Fruit fly (Drosophila melanogaster) whole organism, embryonic: Measurements from ENCODE around the gene CG42833.
A peak's percentile ranks its signal among the peaks of the same experiment; 100 is the strongest.

Experiments used
- Abd-B ChIP-seq: fragments of 200-800 bp; sonication (Bioruptor generic); optimal IDR thresholded peaks from 2 replicates; lab custom pipeline; 2018; ENCODE audit warnings: missing biosample characterization, mild to moderate bottlenecking, missing genetic modification characterization, moderate library complexity
- Bgb ChIP-seq: fragments of 200-800 bp; sonication (Bioruptor generic); IDR thresholded peaks from 2 replicates; pipeline ENCODE4 v1.3.6; 2022; ENCODE audit warnings: missing biosample characterization, missing genetic modification characterization; ENCODE audit not compliant: partially characterized antibody
- Bteb2 ChIP-seq: fragments of 200-800 bp; sonication (Bioruptor generic); optimal IDR thresholded peaks from 2 replicates; lab custom pipeline; 2016; ENCODE audit warnings: missing biosample characterization, missing genetic modification characterization
- CG10979 ChIP-seq: fragments of 200-800 bp; sonication (Bioruptor generic); optimal IDR thresholded peaks from 2 replicates; lab custom pipeline; 2018; ENCODE audit warnings: missing biosample characterization, mild to moderate bottlenecking, missing genetic modification characterization, moderate library complexity
- CG11504 ChIP-seq: fragments of 200-800 bp; sonication (Bioruptor generic); optimal IDR thresholded peaks from 3 replicates; lab custom pipeline; 2019; ENCODE audit warnings: missing biosample characterization, mild to moderate bottlenecking, missing genetic modification characterization, moderate library complexity
- CG11723 ChIP-seq: fragments of 200-800 bp; sonication (Bioruptor generic); optimal IDR thresholded peaks from 2 replicates; lab custom pipeline; 2017; ENCODE audit warnings: missing biosample characterization, mild to moderate bottlenecking, missing genetic modification characterization
- CG13123 ChIP-seq: fragments of 200-800 bp; sonication (Bioruptor generic); optimal IDR thresholded peaks from 2 replicates; lab custom pipeline; 2016; ENCODE audit warnings: missing biosample characterization, missing genetic modification characterization
- CG14014 ChIP-seq: fragments of 200-800 bp; sonication (Bioruptor generic); IDR thresholded peaks from 2 replicates; pipeline ENCODE4 v1.3.6; 2022; ENCODE audit warnings: missing biosample characterization, missing genetic modification characterization
- CG14667 ChIP-seq: fragments of 200-800 bp; sonication (Bioruptor generic); IDR thresholded peaks from 2 replicates; pipeline ENCODE4 v1.3.6; 2022; ENCODE audit warnings: missing biosample characterization, missing genetic modification characterization
- CG15011 ChIP-seq: fragments of 200-800 bp; sonication (Bioruptor generic); optimal IDR thresholded peaks from 3 replicates; lab custom pipeline; 2018; ENCODE audit warnings: missing biosample characterization, mild to moderate bottlenecking, missing genetic modification characterization
- CG15073 ChIP-seq: fragments of 200-800 bp; sonication (Bioruptor generic); optimal IDR thresholded peaks from 2 replicates; lab custom pipeline; 2016; ENCODE audit warnings: missing biosample characterization, missing genetic modification characterization
- CG1529 ChIP-seq: fragments of 200-800 bp; sonication (Bioruptor generic); optimal IDR thresholded peaks from 3 replicates; lab custom pipeline; 2018; ENCODE audit warnings: missing biosample characterization, missing genetic modification characterization
- CG15514 ChIP-seq: fragments of 200-800 bp; sonication (Bioruptor generic); optimal IDR thresholded peaks from 3 replicates; lab custom pipeline; 2017; ENCODE audit warnings: missing biosample characterization, missing genetic modification characterization, mild to moderate bottlenecking, moderate library complexity, missing genetic modification reagents
- CG1602 ChIP-seq: fragments of 200-800 bp; sonication (Bioruptor generic); optimal IDR thresholded peaks from 3 replicates; lab custom pipeline; 2016; ENCODE audit warnings: missing biosample characterization, missing genetic modification characterization
- CG17328 ChIP-seq: fragments of 200-800 bp; sonication (Bioruptor generic); IDR thresholded peaks from 2 replicates; pipeline ENCODE4 v1.3.6; 2022; ENCODE audit warnings: missing biosample characterization, missing genetic modification characterization
- CG17568 ChIP-seq: fragments of 200-800 bp; sonication (Bioruptor generic); optimal IDR thresholded peaks from 2 replicates; lab custom pipeline; 2018; ENCODE audit warnings: missing biosample characterization, mild to moderate bottlenecking, missing genetic modification characterization, moderate library complexity
- CG34376 ChIP-seq: fragments of 200-800 bp; sonication (Bioruptor generic); optimal IDR thresholded peaks from 2 replicates; lab custom pipeline; 2018; ENCODE audit warnings: missing biosample characterization, mild to moderate bottlenecking, missing genetic modification characterization
- CG4820 ChIP-seq: fragments of 200-800 bp; sonication (Bioruptor generic); optimal IDR thresholded peaks from 3 replicates; lab custom pipeline; 2016; ENCODE audit warnings: missing biosample characterization, missing genetic modification characterization
- CG7357 ChIP-seq: fragments of 200-800 bp; sonication (Bioruptor generic); IDR thresholded peaks from 3 replicates; pipeline ENCODE4 v1.3.6; 2022; ENCODE audit warnings: missing biosample characterization, missing genetic modification characterization
- CG8924 ChIP-seq: fragments of 200-800 bp; optimal IDR thresholded peaks from 3 replicates; lab custom pipeline; 2019; ENCODE audit warnings: missing biosample characterization, mild to moderate bottlenecking, missing genetic modification characterization, moderate library complexity
- Dip2 ChIP-seq: fragments of 200-800 bp; sonication (Bioruptor generic); IDR thresholded peaks from 2 replicates; pipeline ENCODE4 v1.3.6; 2022; ENCODE audit warnings: missing biosample characterization, missing genetic modification characterization
- Dref ChIP-seq: fragments of 200-800 bp; sonication (Bioruptor generic); IDR thresholded peaks from 2 replicates; pipeline ENCODE4 v1.3.6; 2022; ENCODE audit warnings: missing biosample characterization, missing genetic modification characterization
- Ets65A ChIP-seq: fragments of 200-800 bp; sonication (Bioruptor generic); peaks from one replicate; lab custom pipeline; 2016; ENCODE audit warnings: missing biosample characterization, missing genetic modification characterization
- H15 ChIP-seq: fragments of 200-800 bp; sonication (Bioruptor generic); IDR thresholded peaks from 3 replicates; pipeline ENCODE4 v1.3.6; 2022; ENCODE audit warnings: missing biosample characterization, missing genetic modification characterization
- HLH54F ChIP-seq: fragments of 200-800 bp; sonication (Bioruptor generic); optimal IDR thresholded peaks from 3 replicates; lab custom pipeline; 2016; ENCODE audit warnings: missing biosample characterization, missing genetic modification characterization
- Hr51 ChIP-seq, 2 experiments: fragments of 200-800 bp; sonication (Bioruptor generic); optimal IDR thresholded peaks; 2 replicates in 1 of 2; 3 replicates in 1 of 2; lab custom pipeline; 2016 to 2018; ENCODE audit warnings: missing biosample characterization in 2 of 2, missing genetic modification characterization in 2 of 2, mild to moderate bottlenecking in 1 of 2, moderate library complexity in 1 of 2
- Lpt ChIP-seq: fragments of >200 bp; optimal IDR thresholded peaks from 2 replicates; lab custom pipeline; 2018; ENCODE audit warnings: missing biosample characterization, missing genetic modification characterization
- MTF-1 ChIP-seq: fragments of 200-800 bp; sonication (Bioruptor generic); optimal IDR thresholded peaks from 2 replicates; lab custom pipeline; 2018; ENCODE audit warnings: missing biosample characterization, mild to moderate bottlenecking, missing genetic modification characterization, borderline replicate concordance
- Oli ChIP-seq: fragments of 200-800 bp; sonication (Bioruptor generic); optimal IDR thresholded peaks from 2 replicates; lab custom pipeline; 2018; ENCODE audit warnings: missing biosample characterization, mild to moderate bottlenecking, missing genetic modification characterization, moderate library complexity
- Optix ChIP-seq: fragments of 200-800 bp; sonication (Bioruptor generic); IDR thresholded peaks from 3 replicates; pipeline ENCODE4 v1.3.6; 2022; ENCODE audit warnings: missing biosample characterization, missing genetic modification characterization
- Rx ChIP-seq: fragments of 200-800 bp; sonication (Bioruptor generic); IDR thresholded peaks from 2 replicates; pipeline ENCODE4 v1.3.6; 2022; ENCODE audit warnings: missing biosample characterization, missing genetic modification characterization
- Usf ChIP-seq: fragments of 200-800 bp; sonication (Bioruptor generic); optimal IDR thresholded peaks from 2 replicates; lab custom pipeline; 2017; ENCODE audit warnings: missing genotype, missing biosample characterization, missing genetic modification characterization
- ara ChIP-seq: fragments of 200-800 bp; sonication (Bioruptor generic); IDR thresholded peaks from 2 replicates; pipeline ENCODE4 v1.3.6; 2022; ENCODE audit warnings: missing biosample characterization, missing genetic modification characterization
- danr ChIP-seq: fragments of 200-800 bp; sonication (Bioruptor generic); IDR thresholded peaks from 2 replicates; pipeline ENCODE4 v1.3.6; 2022; ENCODE audit warnings: missing biosample characterization, missing genetic modification characterization
- esg ChIP-seq: fragments of 200-800 bp; sonication (Bioruptor generic); conservative IDR thresholded peaks from 2 replicates; pipeline ENCODE4 v1.3.6; 2022; ENCODE audit warnings: missing biosample characterization, missing genetic modification characterization
- gce ChIP-seq: fragments of 200-800 bp; sonication (Bioruptor generic); IDR thresholded peaks from 3 replicates; pipeline ENCODE4 v1.3.6; 2022; ENCODE audit warnings: missing biosample characterization, missing genetic modification characterization
- hb ChIP-seq: fragments of 200-800 bp; sonication (Bioruptor generic); IDR thresholded peaks from 3 replicates; pipeline ENCODE4 v1.3.6; 2022; ENCODE audit warnings: missing biosample characterization, missing genetic modification characterization; ENCODE audit not compliant: partially characterized antibody
- jing ChIP-seq: fragments of 200-800 bp; sonication (Bioruptor generic); optimal IDR thresholded peaks from 2 replicates; lab custom pipeline; 2018; ENCODE audit warnings: missing biosample characterization, mild to moderate bottlenecking, missing genetic modification characterization
- oc ChIP-seq: fragments of 200-800 bp; sonication (Bioruptor generic); optimal IDR thresholded peaks from 2 replicates; lab custom pipeline; 2018; ENCODE audit warnings: missing biosample characterization, mild to moderate bottlenecking, missing genetic modification characterization, moderate library complexity
- row ChIP-seq: fragments of 200-800 bp; sonication (Bioruptor generic); IDR thresholded peaks from 3 replicates; pipeline ENCODE4 v1.3.6; 2022; ENCODE audit warnings: missing biosample characterization, missing genetic modification characterization
- run ChIP-seq: fragments of 200-800 bp; sonication (Bioruptor generic); optimal IDR thresholded peaks from 3 replicates; lab custom pipeline; 2018; ENCODE audit warnings: missing biosample characterization, mild to moderate bottlenecking, missing genetic modification characterization
- schlank ChIP-seq: fragments of 200-800 bp; sonication (Bioruptor generic); optimal IDR thresholded peaks from 2 replicates; lab custom pipeline; 2018; ENCODE audit warnings: missing biosample characterization, mild to moderate bottlenecking, missing genetic modification characterization
- sisA ChIP-seq: fragments of 200-800 bp; sonication (Bioruptor generic); IDR thresholded peaks from 2 replicates; pipeline ENCODE4 v1.3.6; 2022; ENCODE audit warnings: missing biosample characterization, missing genetic modification characterization
- tgo ChIP-seq: fragments of 200-800 bp; sonication (Bioruptor generic); IDR thresholded peaks from 3 replicates; pipeline ENCODE4 v1.3.6; 2022; ENCODE audit warnings: missing biosample characterization, missing genetic modification characterization
- tna ChIP-seq: fragments of 200-800 bp; sonication (Bioruptor generic); IDR thresholded peaks from 2 replicates; pipeline ENCODE4 v1.3.6; 2022; ENCODE audit warnings: missing biosample characterization, missing genetic modification characterization; ENCODE audit not compliant: partially characterized antibody
- tx ChIP-seq: fragments of 200-800 bp; sonication (Bioruptor generic); optimal IDR thresholded peaks from 2 replicates; lab custom pipeline; 2016; ENCODE audit warnings: missing biosample characterization, missing genetic modification characterization
- unpg ChIP-seq: fragments of 200-800 bp; sonication (Bioruptor generic); optimal IDR thresholded peaks from 3 replicates; lab custom pipeline; 2018; ENCODE audit warnings: missing biosample characterization, mild to moderate bottlenecking, missing genetic modification characterization, moderate library complexity
- usp ChIP-seq: fragments of >200 bp; optimal IDR thresholded peaks from 2 replicates; lab custom pipeline; 2017; ENCODE audit warnings: missing biosample characterization, missing genetic modification characterization
- vfl ChIP-seq: fragments of 200-800 bp; sonication (Bioruptor generic); optimal IDR thresholded peaks from 2 replicates; lab custom pipeline; 2016; ENCODE audit warnings: missing biosample characterization, missing genetic modification characterization
- wor ChIP-seq: fragments of 200-800 bp; sonication (Bioruptor generic); IDR thresholded peaks from 2 replicates; pipeline ENCODE4 v1.3.6; 2022; ENCODE audit warnings: missing biosample characterization, missing genetic modification characterization
- zen ChIP-seq: fragments of 200-800 bp; sonication (Bioruptor generic); optimal IDR thresholded peaks from 3 replicates; lab custom pipeline; 2018; ENCODE audit warnings: missing biosample characterization, mild to moderate bottlenecking, missing genetic modification characterization, moderate library complexity

The CG42833 gene

DNA sequence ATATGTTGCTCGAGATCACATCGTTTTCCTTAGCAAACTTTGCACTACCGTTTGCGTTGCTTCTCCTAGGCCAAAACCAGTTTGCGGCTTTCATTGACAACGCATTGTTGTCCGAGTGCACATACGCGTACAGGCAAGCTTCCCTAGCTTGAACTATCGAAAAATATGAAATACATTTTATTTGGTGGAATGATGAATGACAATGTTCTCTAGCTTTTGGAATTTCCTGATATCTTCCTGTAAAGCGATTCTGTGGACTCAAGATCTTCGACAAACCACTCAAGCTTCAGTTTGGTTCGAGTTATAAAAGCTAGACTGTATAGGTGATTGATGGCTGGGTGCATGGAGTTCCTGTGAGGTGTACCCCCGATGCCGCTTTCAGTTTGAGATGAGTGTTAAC, 4.0 kb upstream of the CG42833 start (continued):
- TF ChIP-seq CG14014 (GFP tag; lab: Robert Waterston, UW) (peak; percentile 51; the same call in 1 of the 2 replicates), tgo (GFP tag; lab: Robert Waterston, UW) (peak; percentile 40; the same call in 1 of the 3 replicates), CG4820 (GFP tag; lab: Kevin White, UChicago) (peak; percentile 43), zen (no peak), Abd-B (GFP tag; lab: Kevin White, UChicago) (peak; percentile 64), Dref (GFP tag; lab: Robert Waterston, UW) (no peak), schlank (tag; lab: Kevin White, UChicago) (no peak), oc (tag; lab: Kevin White, UChicago) (peak; percentile 68), run (tag; lab: Kevin White, UChicago) (peak; percentile 26), Optix (GFP tag; lab: Robert Waterston, UW) (peak; percentile 78), esg (peak; percentile 63), CG10979 (tag; lab: Kevin White, UChicago) (peak; percentile 66), danr (no peak), CG17568 (no peak), H15 (GFP tag; lab: Robert Waterston, UW) (peak; percentile 73; the same call in 2 of the 3 replicates), Bteb2 (GFP tag; lab: Kevin White, UChicago) (no peak), CG13123 (no peak), CG11504 (tag; lab: Kevin White, UChicago) (peak; percentile 80), tna (GFP tag; lab: Robert Waterston, UW) (no peak), CG1602 (GFP tag; lab: Kevin White, UChicago) (peak; percentile 62), Usf (no peak), tx (GFP tag; lab: Kevin White, UChicago) (no peak), Ets65A (peak; percentile 55), CG7357 (GFP tag; lab: Robert Waterston, UW) (peak; percentile 56; the same call in 2 of the 3 replicates), Hr51 (GFP tag; optimal IDR thresholded peaks at IDR 0.05; lab: Kevin White, UChicago) (peak in 1 of 2 experiments; percentile 66), CG15514 (GFP tag; lab: Kevin White, UChicago) (no peak), CG1529 (GFP tag; lab: Kevin White, UChicago) (peak; percentile 31), unpg (GFP tag; lab: Kevin White, UChicago) (peak; percentile 66), Oli (tag; lab: Kevin White, UChicago) (peak; percentile 78), wor (GFP tag; lab: Robert Waterston, UW) (peak; percentile 62), CG11723 (GFP tag; lab: Kevin White, UChicago) (no peak), CG14667 (GFP tag; lab: Robert Waterston, UW) (peak; percentile 52; the same call in 1 of the 2 replicates), CG34376 (GFP tag; lab: Kevin White, UChicago) (no peak), gce (GFP tag; lab: Robert Waterston, UW) (0 out of 3 replicates have a peak, but pooled peaks have one; percentile 49), MTF-1 (GFP tag; lab: Kevin White, UChicago) (peak; percentile 53), jing (peak; percentile 46), row (peak; percentile 74), CG17328 (peak; percentile 48), HLH54F (GFP tag; lab: Kevin White, UChicago) (no peak), ara (peak; percentile 74), Lpt (GFP tag; lab: Kevin White, UChicago) (no peak), Bgb (GFP tag; lab: Robert Waterston, UW) (no peak), Dip2 (GFP tag; lab: Robert Waterston, UW) (no peak), Rx (peak; percentile 66), sisA (GFP tag; lab: Robert Waterston, UW) (peak; percentile 74), usp (GFP tag; lab: Kevin White, UChicago) (no peak), CG15011 (GFP tag; lab: Kevin White, UChicago) (no peak), CG15073 (no peak), vfl (GFP tag; lab: Kevin White, UChicago) (no peak), CG8924 (tag; lab: Kevin White, UChicago) (peak; percentile 70), hb (GFP tag; lab: Robert Waterston, UW) (no peak)
